Worm (Caenorhabditis elegans): ENCODE results near the gene cysl-1.
A peak's percentile ranks its signal among the peaks of the same experiment; 100 is the strongest.

Gene cysl-1

DNA sequence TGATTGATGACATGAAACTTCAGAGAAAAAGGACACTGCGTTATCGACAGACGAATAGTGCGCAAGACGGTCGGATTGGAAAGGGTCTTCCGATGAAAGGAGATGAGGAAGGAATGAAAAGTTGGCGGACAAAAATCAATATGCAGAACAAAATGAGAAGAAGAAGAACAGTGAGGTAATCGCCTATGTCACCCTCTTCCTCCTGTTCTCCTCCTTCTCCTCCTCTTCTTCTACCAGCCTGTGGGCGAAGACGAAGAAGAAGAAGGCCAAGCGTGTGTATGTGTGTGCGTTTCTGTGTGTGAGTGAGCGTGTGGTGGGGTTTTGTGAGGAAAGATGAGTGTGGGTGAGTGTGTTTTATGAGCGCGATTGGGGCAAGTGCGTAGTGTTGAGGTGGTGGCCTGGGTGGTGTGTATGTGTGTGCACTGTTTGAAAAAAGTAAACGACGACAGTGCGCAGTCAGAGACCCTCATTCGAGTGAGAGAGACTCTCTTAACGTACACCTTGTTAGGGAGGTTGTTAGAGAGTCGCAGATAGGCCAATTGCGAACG lies 22.0 kb downstream of the cysl-1 start, which contains the start of gene tsp-21:
Gene tsp-21 (plus strand): TSS at position 146 of the 548 bp plus-strand sequence.
- TF ChIP-seq zip-4 (GFP tag; optimal IDR thresholded peaks at IDR 0.05) (no peak), unc-62 (GFP tag; optimal IDR thresholded peaks at IDR 0.05) (no peak), zag-1 (tag; optimal IDR thresholded peaks at IDR 0.05) (no peak), snpc-4 (tag; optimal IDR thresholded peaks at IDR 0.05) (no peak), dpl-1 (GFP tag; optimal IDR thresholded peaks at IDR 0.05) (peak; percentile 6 to 46 (median 21)), pax-3 (tag; optimal IDR thresholded peaks at IDR 0.05) (no peak), nhr-76 (tag; optimal IDR thresholded peaks at IDR 0.05) (no peak), mep-1 (tag; optimal IDR thresholded peaks at IDR 0.05) (peak; percentile 88), nhr-237 (tag; optimal IDR thresholded peaks at IDR 0.05) (peak; percentile 71), mab-9 (GFP tag; IDR thresholded peaks at IDR 0.05) (no peak), nhr-20 (tag; optimal IDR thresholded peaks at IDR 0.05) (peak; percentile 80), elt-3 (tag; optimal IDR thresholded peaks at IDR 0.05) (peak in 3 of 6 experiments; percentile 18 to 74 (median 38)), swsn-7 (tag; optimal IDR thresholded peaks at IDR 0.05) (peak; percentile 66), elt-2 (tag; optimal IDR thresholded peaks at IDR 0.05) (peak; percentile 38), ceh-63 (GFP tag; optimal IDR thresholded peaks at IDR 0.05) (no peak), ztf-4 (tag; optimal IDR thresholded peaks at IDR 0.05) (peak; percentile 52), ces-1 (GFP tag; optimal IDR thresholded peaks at IDR 0.05) (no peak), unc-86 (tag; optimal IDR thresholded peaks at IDR 0.05) (peak; percentile 5), egl-27 (tag; optimal IDR thresholded peaks at IDR 0.05) (peak in 1 of 2 experiments; percentile 21), nhr-77 (tag; optimal IDR thresholded peaks at IDR 0.05) (peak; percentile 77), lin-13 (GFP tag; optimal IDR thresholded peaks at IDR 0.05) (peak; percentile 67), isw-1 (GFP tag; IDR thresholded peaks at IDR 0.05) (no peak), ets-5 (GFP tag; IDR thresholded peaks at IDR 0.05) (no peak), F16B12.6 (tag; optimal IDR thresholded peaks at IDR 0.05) (no peak), lin-14 (GFP tag; optimal IDR thresholded peaks at IDR 0.05) (peak; percentile 94), aha-1 (tag; optimal IDR thresholded peaks at IDR 0.05) (no peak), ceh-82 (tag; optimal IDR thresholded peaks at IDR 0.05) (peak in 2 of 3 experiments; percentile 12 to 87), fkh-10 (GFP tag; optimal IDR thresholded peaks at IDR 0.05) (no peak), pqm-1 (tag; optimal IDR thresholded peaks at IDR 0.05) (no peak), nhr-71 (tag; optimal IDR thresholded peaks at IDR 0.05) (peak; percentile 77), C04F5.9 (tag; optimal IDR thresholded peaks at IDR 0.05) (no peak), unc-98 (GFP tag; IDR thresholded peaks at IDR 0.05) (no peak), unc-130 (tag; optimal IDR thresholded peaks at IDR 0.05) (no peak), fkh-4 (tag; optimal IDR thresholded peaks at IDR 0.05; ENCODE audit: borderline replicate concordance) (no peak), nhr-12 (tag; optimal IDR thresholded peaks at IDR 0.05) (no peak), efl-3 (GFP tag; optimal IDR thresholded peaks at IDR 0.05) (no peak), C16A3.4 (tag; optimal IDR thresholded peaks at IDR 0.05) (peak; percentile 90), nhr-90 (tag; optimal IDR thresholded peaks at IDR 0.05; ENCODE audit: poor library complexity) (peak; percentile 65), snu-23 (GFP tag; optimal IDR thresholded peaks at IDR 0.05) (peak; percentile 91), lir-3 (tag; optimal IDR thresholded peaks at IDR 0.05; ENCODE audit: poor library complexity) (no peak), ztf-11 (tag; optimal IDR thresholded peaks at IDR 0.05) (peak in 1 of 2 experiments; percentile 50), skn-1 (tag; optimal IDR thresholded peaks at IDR 0.05) (peak; percentile 84), irx-1 (tag; optimal IDR thresholded peaks at IDR 0.05) (peak; percentile 15), pag-3 (tag; optimal IDR thresholded peaks at IDR 0.05; ENCODE audit: borderline replicate concordance, insufficient read depth) (no peak), alr-1 (tag; optimal IDR thresholded peaks at IDR 0.05; ENCODE audit: borderline replicate concordance) (no peak), lin-35 (GFP tag; optimal IDR thresholded peaks at IDR 0.05) (peak; percentile 46 to 82), nhr-28 (tag; optimal IDR thresholded peaks at IDR 0.05) (no peak), lin-39 (tag; optimal IDR thresholded peaks at IDR 0.05) (no peak), rnt-1 (tag; optimal IDR thresholded peaks at IDR 0.05) (peak; percentile 73), unc-30 (tag; optimal IDR thresholded peaks at IDR 0.05) (no peak), hpl-2 (GFP tag; optimal IDR thresholded peaks at IDR 0.05) (peak; percentile 13), jun-1 (tag; optimal IDR thresholded peaks at IDR 0.05) (peak; percentile 82)

Measured in whole organism, L1 larva.